Worm (Caenorhabditis elegans): ENCODE measurements around the gene F17E9.4.

The F17E9.4 gene

ce11 chrIV:8363163-8363562, 15.0 kb downstream of the F17E9.4 start, which contains the start of gene D2096.12:
D2096.12 (plus strand) TSS chrIV:8363463.
- no peak for TF ChIP-seq ztf-29 (GFP tag; IDR thresholded peaks at IDR 0.05)
- TF ChIP-seq ref-1 (GFP tag; conservative IDR thresholded peaks at IDR 0.05) = no peak
- no peak for TF ChIP-seq flt-1 (GFP tag; IDR thresholded peaks at IDR 0.05)
- no peak for TF ChIP-seq klf-2 (GFP tag; conservative IDR thresholded peaks at IDR 0.05)
- no peak for TF ChIP-seq ztf-23 (GFP tag; IDR thresholded peaks at IDR 0.05)

- TF ChIP-seq cog-1 (tag; optimal IDR thresholded peaks at IDR 0.05) = no peak
- no peak for TF ChIP-seq klf-2 (GFP tag; conservative IDR thresholded peaks at IDR 0.05)
- TF ChIP-seq flt-1 (GFP tag; IDR thresholded peaks at IDR 0.05) = no peak
- TF ChIP-seq ztf-29 (GFP tag; IDR thresholded peaks at IDR 0.05) = no peak
- no peak for TF ChIP-seq ref-1 (GFP tag; conservative IDR thresholded peaks at IDR 0.05)
These were observed 18.1 kb downstream of the F17E9.4 start, which contains the start of gene aagr-1 for ce11 chrIV:8366295-8366694. aagr-1 (plus strand) TSS chrIV:8366521.

- no peak for TF ChIP-seq ref-1 (GFP tag; conservative IDR thresholded peaks at IDR 0.05)
- no peak for TF ChIP-seq flt-1 (GFP tag; IDR thresholded peaks at IDR 0.05)
- no peak for TF ChIP-seq med-1 (GFP tag; optimal IDR thresholded peaks at IDR 0.05; ENCODE audit: insufficient read depth)
- TF ChIP-seq klf-2 (GFP tag; conservative IDR thresholded peaks at IDR 0.05) = no peak
These were observed 19.7 kb downstream of the F17E9.4 start for ce11 chrIV:8367887-8368286.

- TF ChIP-seq ref-1 (GFP tag; conservative IDR thresholded peaks at IDR 0.05) = no peak
- no peak for TF ChIP-seq cog-1 (tag; optimal IDR thresholded peaks at IDR 0.05)
- TF ChIP-seq tab-1 (GFP tag; IDR thresholded peaks at IDR 0.05) = no peak
- TF ChIP-seq T22C8.4 (GFP tag; IDR thresholded peaks at IDR 0.05) = no peak
- TF ChIP-seq flt-1 (GFP tag; IDR thresholded peaks at IDR 0.05) = no peak
- TF ChIP-seq ztf-29 (GFP tag; IDR thresholded peaks at IDR 0.05) = no peak
- TF ChIP-seq klf-2 (GFP tag; conservative IDR thresholded peaks at IDR 0.05) = no peak
- TF ChIP-seq ztf-23 (GFP tag; IDR thresholded peaks at IDR 0.05) = no peak
- TF ChIP-seq med-1 (GFP tag; optimal IDR thresholded peaks at IDR 0.05; ENCODE audit: insufficient read depth) = no peak
These were observed 21.0 kb downstream of the F17E9.4 start, which contains the start of gene D2096.6 for ce11 chrIV:8369135-8369534. D2096.6 (minus strand) TSS chrIV:8369235.

ce11 chrIV:8375381-8375780, 27.2 kb downstream of the F17E9.4 start:
- TF ChIP-seq T22C8.4 (GFP tag; IDR thresholded peaks at IDR 0.05) (peak; percentile 83), flt-1 (GFP tag; IDR thresholded peaks at IDR 0.05) (peak; percentile 96), med-1 (GFP tag; optimal IDR thresholded peaks at IDR 0.05; ENCODE audit: insufficient read depth) (peak; percentile 57), klf-2 (GFP tag; conservative IDR thresholded peaks at IDR 0.05) (0 out of 2 replicates have a peak, but pooled peaks have one; percentile 53), ztf-23 (GFP tag; IDR thresholded peaks at IDR 0.05) (peak; percentile 93), cog-1 (tag; optimal IDR thresholded peaks at IDR 0.05) (peak; percentile 89), ref-1 (GFP tag; conservative IDR thresholded peaks at IDR 0.05) (peak; percentile 78), tab-1 (GFP tag; IDR thresholded peaks at IDR 0.05) (peak; percentile 95), ztf-29 (GFP tag; IDR thresholded peaks at IDR 0.05) (peak; percentile 81; the same call in 1 of the 2 replicates)

ce11 chrIV:8376923-8377322, 28.8 kb downstream of the F17E9.4 start:
- TF ChIP-seq ztf-29 (GFP tag; IDR thresholded peaks at IDR 0.05) (no peak), klf-2 (GFP tag; conservative IDR thresholded peaks at IDR 0.05) (no peak), tab-1 (GFP tag; IDR thresholded peaks at IDR 0.05) (no peak), ref-1 (GFP tag; conservative IDR thresholded peaks at IDR 0.05) (no peak), ztf-23 (GFP tag; IDR thresholded peaks at IDR 0.05) (no peak), med-1 (GFP tag; optimal IDR thresholded peaks at IDR 0.05; ENCODE audit: insufficient read depth) (no peak), flt-1 (GFP tag; IDR thresholded peaks at IDR 0.05) (no peak), T22C8.4 (GFP tag; IDR thresholded peaks at IDR 0.05) (no peak)

ce11 chrIV:8377501-8377900, 29.3 kb downstream of the F17E9.4 start, which contains the start of gene D2096.7:
D2096.7 (minus strand) TSS chrIV:8377630.
- TF ChIP-seq ztf-23 (GFP tag; IDR thresholded peaks at IDR 0.05) = no peak
- no peak for TF ChIP-seq ref-1 (GFP tag; conservative IDR thresholded peaks at IDR 0.05)
- TF ChIP-seq med-1 (GFP tag; optimal IDR thresholded peaks at IDR 0.05; ENCODE audit: insufficient read depth) = no peak
- no peak for TF ChIP-seq tab-1 (GFP tag; IDR thresholded peaks at IDR 0.05)
- no peak for TF ChIP-seq klf-2 (GFP tag; conservative IDR thresholded peaks at IDR 0.05)
- TF ChIP-seq ztf-29 (GFP tag; IDR thresholded peaks at IDR 0.05) = no peak
- no peak for TF ChIP-seq T22C8.4 (GFP tag; IDR thresholded peaks at IDR 0.05)

- TF ChIP-seq flt-1 (GFP tag; IDR thresholded peaks at IDR 0.05) = no peak
- TF ChIP-seq tab-1 (GFP tag; IDR thresholded peaks at IDR 0.05) = no peak
- no peak for TF ChIP-seq ztf-23 (GFP tag; IDR thresholded peaks at IDR 0.05)
These were observed 30.1 kb downstream of the F17E9.4 start for ce11 chrIV:8378280-8378679.

- peak; percentile 36 for TF ChIP-seq cog-1 (tag; optimal IDR thresholded peaks at IDR 0.05)
- no peak for TF ChIP-seq ztf-23 (GFP tag; IDR thresholded peaks at IDR 0.05)
These were observed 31.1 kb downstream of the F17E9.4 start, which contains the start of gene nap-1 for ce11 chrIV:8379278-8379677. nap-1 (minus strand) TSS chrIV:8379319.

ce11 chrIV:8379683-8380082, 31.5 kb downstream of the F17E9.4 start, which contains the start of gene praf-3:
praf-3 (plus strand) TSS chrIV:8379983.
- TF ChIP-seq ztf-23 (GFP tag; IDR thresholded peaks at IDR 0.05) (no peak), cog-1 (tag; optimal IDR thresholded peaks at IDR 0.05) (no peak), ref-1 (GFP tag; conservative IDR thresholded peaks at IDR 0.05) (no peak), med-1 (GFP tag; optimal IDR thresholded peaks at IDR 0.05; ENCODE audit: insufficient read depth) (no peak), ztf-29 (GFP tag; IDR thresholded peaks at IDR 0.05) (no peak), klf-2 (GFP tag; conservative IDR thresholded peaks at IDR 0.05) (no peak), T22C8.4 (GFP tag; IDR thresholded peaks at IDR 0.05) (no peak), flt-1 (GFP tag; IDR thresholded peaks at IDR 0.05) (no peak), tab-1 (GFP tag; IDR thresholded peaks at IDR 0.05) (no peak)
